Comparison of ENCODE assay signal across 1 fruit fly cellular context in the genomic region with DNA sequence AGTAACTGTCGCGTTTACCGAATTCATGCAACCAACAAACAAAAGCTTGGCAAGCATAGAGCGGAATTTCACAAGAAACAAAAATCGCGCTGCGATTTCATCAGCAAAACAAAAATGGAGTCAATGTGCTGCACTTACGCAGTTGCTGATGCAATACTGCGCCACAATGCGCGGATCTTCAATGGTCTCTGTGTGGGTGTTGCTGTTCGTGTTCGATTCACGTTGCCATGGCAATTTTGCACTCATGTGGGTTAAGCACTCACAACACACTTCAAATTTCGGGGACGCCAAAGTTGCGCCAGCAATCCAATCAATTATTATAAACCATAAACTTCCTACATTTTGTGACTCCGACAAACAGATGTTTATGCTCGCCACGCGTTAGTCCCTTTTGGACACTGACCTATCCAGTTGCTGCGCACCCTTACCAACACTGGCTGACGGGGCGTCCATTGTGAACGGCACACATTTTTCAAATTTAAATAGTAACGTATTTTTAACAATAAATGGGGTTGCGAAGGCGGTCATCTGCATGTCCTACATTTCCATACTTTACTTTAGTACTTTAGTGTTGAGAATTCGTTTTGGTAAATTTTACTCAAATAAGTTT.
TF ChIP-seq lines count a peak whose summit lies in the region.

A gene (minus strand): TSS at position 374 of the 610 bp plus-strand sequence.

TF ChIP-seq in whole organism, embryonic, 481 proteins besides CTCF, POLR2A, EP300 and RAD21 (continued from another document):
- TF ChIP-seq chn (GFP tag; optimal IDR thresholded peaks at IDR 0.05; lab: Kevin White, UChicago) (peak; percentile 48), unpg (GFP tag; optimal IDR thresholded peaks at IDR 0.05; lab: Kevin White, UChicago) (no peak), CG2202 (tag; optimal IDR thresholded peaks at IDR 0.05; lab: Kevin White, UChicago) (no peak), CG43689 (GFP tag; IDR thresholded peaks at IDR 0.05; lab: Robert Waterston, UW) (no peak), CG18476 (GFP tag; optimal IDR thresholded peaks at IDR 0.05; lab: Kevin White, UChicago) (no peak)
